Worm (Caenorhabditis elegans) whole organism, L2 larva: ENCODE data around the gene F28H6.8.

ENCODE experiments used
- ceh-16 ChIP-seq: fragments of 150-350 bp; optimal IDR thresholded peaks from 2 replicates; lab custom pipeline; 2014; ENCODE audit warnings: missing biosample characterization, missing genetic modification characterization
- egl-27 ChIP-seq: sonication (generic microtip); optimal IDR thresholded peaks from 3 replicates; lab custom pipeline; 2017; ENCODE audit warnings: missing biosample characterization, missing genetic modification reagents, missing genetic modification characterization
- skn-1 ChIP-seq: sonication (generic microtip); optimal IDR thresholded peaks from 2 replicates; lab custom pipeline; 2017; ENCODE audit warnings: missing biosample characterization, missing genetic modification characterization
- snpc-4 ChIP-seq: fragments of 150-350 bp; optimal IDR thresholded peaks from 2 replicates; lab custom pipeline; 2014; ENCODE audit warnings: missing biosample characterization, missing genetic modification characterization
- zag-1 ChIP-seq: fragments of 150-350 bp; optimal IDR thresholded peaks from 2 replicates; lab custom pipeline; 2014; ENCODE audit warnings: missing biosample characterization, missing genetic modification characterization
- ztf-11 ChIP-seq: sonication (generic microtip); optimal IDR thresholded peaks from 2 replicates; lab custom pipeline; 2017; ENCODE audit warnings: missing biosample characterization, missing genetic modification characterization

Gene F28H6.8

ce11 chrX:14084230-14084629, 49.9 kb downstream of the F28H6.8 start, which contains the start of gene C33G3.6:
Gene C33G3.6, minus strand, starts transcription at chrX:14084330.
- TF ChIP-seq egl-27 (tag; lab: Kevin White, UChicago) (no peak), snpc-4 (no peak), ceh-16 (tag; lab: Kevin White, UChicago) (no peak), zag-1 (no peak), skn-1 (tag; lab: Kevin White, UChicago) (no peak), ztf-11 (no peak)
